Worm (Caenorhabditis elegans): ENCODE results near the gene pqn-53.

Gene pqn-53

ce11 chrV:12065369-12065768 lies at the start of gene pqn-53:
TSS of gene pqn-53 (minus strand) at chrV:12065391.
- peak; percentile 48; the same call in 1 of the 2 replicates for TF ChIP-seq T22C8.4 (GFP tag; IDR thresholded peaks at IDR 0.05)
- TF ChIP-seq flt-1 (GFP tag; IDR thresholded peaks at IDR 0.05): 0 out of 2 replicates have a peak, but pooled peaks have one; percentile 46
- no peak for TF ChIP-seq tab-1 (GFP tag; IDR thresholded peaks at IDR 0.05)

ce11 chrV:12114693-12115092 lies 49.5 kb upstream of the pqn-53 start, which contains the start of gene spin-1:
TSS of gene spin-1 (plus strand) at chrV:12114993.
- TF ChIP-seq T22C8.4 (GFP tag; IDR thresholded peaks at IDR 0.05): no peak
- no peak for TF ChIP-seq ref-1 (GFP tag; conservative IDR thresholded peaks at IDR 0.05)
- no peak for TF ChIP-seq flt-1 (GFP tag; IDR thresholded peaks at IDR 0.05)
- no peak for TF ChIP-seq klf-2 (GFP tag; conservative IDR thresholded peaks at IDR 0.05)
- TF ChIP-seq cog-1 (tag; optimal IDR thresholded peaks at IDR 0.05): no peak
- no peak for TF ChIP-seq tab-1 (GFP tag; IDR thresholded peaks at IDR 0.05)
- TF ChIP-seq ztf-23 (GFP tag; IDR thresholded peaks at IDR 0.05): no peak
- TF ChIP-seq ztf-29 (GFP tag; IDR thresholded peaks at IDR 0.05): no peak
- TF ChIP-seq med-1 (GFP tag; optimal IDR thresholded peaks at IDR 0.05; ENCODE audit: insufficient read depth): no peak

- no peak for TF ChIP-seq ref-1 (GFP tag; conservative IDR thresholded peaks at IDR 0.05)
- TF ChIP-seq cog-1 (tag; optimal IDR thresholded peaks at IDR 0.05): no peak
- no peak for TF ChIP-seq flt-1 (GFP tag; IDR thresholded peaks at IDR 0.05)
- TF ChIP-seq med-1 (GFP tag; optimal IDR thresholded peaks at IDR 0.05; ENCODE audit: insufficient read depth): no peak
- no peak for TF ChIP-seq tab-1 (GFP tag; IDR thresholded peaks at IDR 0.05)
- no peak for TF ChIP-seq klf-2 (GFP tag; conservative IDR thresholded peaks at IDR 0.05)
Observed at ce11 chrV:12113726-12114125, 48.5 kb upstream of the pqn-53 start.

ce11 chrV:12111452-12111851 lies 46.3 kb upstream of the pqn-53 start, which contains the start of gene lhpp-1:
TSS of gene lhpp-1 (minus strand) at chrV:12111805.
- TF ChIP-seq tab-1 (GFP tag; IDR thresholded peaks at IDR 0.05) (no peak), cog-1 (tag; optimal IDR thresholded peaks at IDR 0.05) (no peak), ztf-29 (GFP tag; IDR thresholded peaks at IDR 0.05) (no peak), med-1 (GFP tag; optimal IDR thresholded peaks at IDR 0.05; ENCODE audit: insufficient read depth) (no peak), ref-1 (GFP tag; conservative IDR thresholded peaks at IDR 0.05) (no peak), ztf-23 (GFP tag; IDR thresholded peaks at IDR 0.05) (no peak), flt-1 (GFP tag; IDR thresholded peaks at IDR 0.05) (no peak), T22C8.4 (GFP tag; IDR thresholded peaks at IDR 0.05) (no peak), klf-2 (GFP tag; conservative IDR thresholded peaks at IDR 0.05) (no peak)

ce11 chrV:12106841-12107240 lies 41.6 kb upstream of the pqn-53 start, which contains the start of gene nhr-136:
TSS of gene nhr-136 (plus strand) at chrV:12107141.
- TF ChIP-seq cog-1 (tag; optimal IDR thresholded peaks at IDR 0.05) (no peak), ztf-29 (GFP tag; IDR thresholded peaks at IDR 0.05) (no peak), tab-1 (GFP tag; IDR thresholded peaks at IDR 0.05) (no peak), klf-2 (GFP tag; conservative IDR thresholded peaks at IDR 0.05) (no peak), ref-1 (GFP tag; conservative IDR thresholded peaks at IDR 0.05) (no peak), med-1 (GFP tag; optimal IDR thresholded peaks at IDR 0.05; ENCODE audit: insufficient read depth) (no peak)

- TF ChIP-seq klf-2 (GFP tag; conservative IDR thresholded peaks at IDR 0.05) (no peak), ztf-29 (GFP tag; IDR thresholded peaks at IDR 0.05) (no peak)
Observed at ce11 chrV:12103920-12104319, 38.7 kb upstream of the pqn-53 start, which contains the start of gene nhr-153. TSS of gene nhr-153 (plus strand) at chrV:12104220.

- TF ChIP-seq klf-2 (GFP tag; conservative IDR thresholded peaks at IDR 0.05) (no peak), flt-1 (GFP tag; IDR thresholded peaks at IDR 0.05) (no peak), T22C8.4 (GFP tag; IDR thresholded peaks at IDR 0.05) (no peak), med-1 (GFP tag; optimal IDR thresholded peaks at IDR 0.05; ENCODE audit: insufficient read depth) (no peak), ztf-23 (GFP tag; IDR thresholded peaks at IDR 0.05) (no peak), ref-1 (GFP tag; conservative IDR thresholded peaks at IDR 0.05) (no peak), tab-1 (GFP tag; IDR thresholded peaks at IDR 0.05) (no peak), cog-1 (tag; optimal IDR thresholded peaks at IDR 0.05) (no peak), ztf-29 (GFP tag; IDR thresholded peaks at IDR 0.05) (no peak)
Observed at ce11 chrV:12100794-12101343, 35.7 kb upstream of the pqn-53 start, which contains the start of gene nhr-154. TSS of gene nhr-154 (plus strand) at chrV:12101293.

- no peak for TF ChIP-seq tab-1 (GFP tag; IDR thresholded peaks at IDR 0.05)
- TF ChIP-seq klf-2 (GFP tag; conservative IDR thresholded peaks at IDR 0.05): no peak
- no peak for TF ChIP-seq ztf-23 (GFP tag; IDR thresholded peaks at IDR 0.05)
- no peak for TF ChIP-seq ref-1 (GFP tag; conservative IDR thresholded peaks at IDR 0.05)
- no peak for TF ChIP-seq med-1 (GFP tag; optimal IDR thresholded peaks at IDR 0.05; ENCODE audit: insufficient read depth)
- TF ChIP-seq cog-1 (tag; optimal IDR thresholded peaks at IDR 0.05): no peak
- no peak for TF ChIP-seq ztf-29 (GFP tag; IDR thresholded peaks at IDR 0.05)
- TF ChIP-seq flt-1 (GFP tag; IDR thresholded peaks at IDR 0.05): no peak
- no peak for TF ChIP-seq T22C8.4 (GFP tag; IDR thresholded peaks at IDR 0.05)
Observed at ce11 chrV:12098123-12098522, 32.9 kb upstream of the pqn-53 start, which contains the start of gene nhr-209. TSS of gene nhr-209 (plus strand) at chrV:12098149.

- TF ChIP-seq med-1 (GFP tag; optimal IDR thresholded peaks at IDR 0.05; ENCODE audit: insufficient read depth) (no peak), ref-1 (GFP tag; conservative IDR thresholded peaks at IDR 0.05) (no peak), klf-2 (GFP tag; conservative IDR thresholded peaks at IDR 0.05) (no peak), ztf-23 (GFP tag; IDR thresholded peaks at IDR 0.05) (no peak), T22C8.4 (GFP tag; IDR thresholded peaks at IDR 0.05) (no peak), cog-1 (tag; optimal IDR thresholded peaks at IDR 0.05) (no peak), flt-1 (GFP tag; IDR thresholded peaks at IDR 0.05) (no peak), tab-1 (GFP tag; IDR thresholded peaks at IDR 0.05) (no peak), ztf-29 (GFP tag; IDR thresholded peaks at IDR 0.05) (no peak)
Observed at ce11 chrV:12095865-12096264, 30.7 kb upstream of the pqn-53 start, which contains the start of gene nhr-207. TSS of gene nhr-207 (plus strand) at chrV:12096146.

ce11 chrV:12094030-12094429 lies 28.8 kb upstream of the pqn-53 start, which contains the start of gene nhr-208:
TSS of gene nhr-208 (plus strand) at chrV:12094317.
- TF ChIP-seq ztf-23 (GFP tag; IDR thresholded peaks at IDR 0.05) (no peak), tab-1 (GFP tag; IDR thresholded peaks at IDR 0.05) (no peak), flt-1 (GFP tag; IDR thresholded peaks at IDR 0.05) (no peak), klf-2 (GFP tag; conservative IDR thresholded peaks at IDR 0.05) (no peak), med-1 (GFP tag; optimal IDR thresholded peaks at IDR 0.05; ENCODE audit: insufficient read depth) (no peak), cog-1 (tag; optimal IDR thresholded peaks at IDR 0.05) (no peak), ref-1 (GFP tag; conservative IDR thresholded peaks at IDR 0.05) (no peak), T22C8.4 (GFP tag; IDR thresholded peaks at IDR 0.05) (no peak), ztf-29 (GFP tag; IDR thresholded peaks at IDR 0.05) (no peak)
